2 fruit fly cellular contexts compared by ENCODE assay signal in genomic region chr2L:16487571-16488276, dm6.
TF ChIP-seq lines count a peak whose summit lies in the region.

Gene Nepl8 (plus strand): TSS chr2L:16488148.

TF ChIP-seq in whole organism, adult, 20 proteins besides CTCF, POLR2A, EP300 and RAD21 (continued from another document):
- TF ChIP-seq Mnt (GFP tag; optimal IDR thresholded peaks at IDR 0.05; lab: Kevin White, UChicago) = no peak

TF ChIP-seq in whole organism, embryonic, 481 proteins besides CTCF, POLR2A, EP300 and RAD21 (continued from another document and continues in another):
- TF ChIP-seq CG42726 (GFP tag; IDR thresholded peaks at IDR 0.05; lab: Robert Waterston, UW; ENCODE audit: partially characterized antibody) = peak; percentile 87
- peak; percentile 18 for TF ChIP-seq CG7928 (GFP tag; optimal IDR thresholded peaks at IDR 0.05; lab: Kevin White, UChicago)
- peak; percentile 41 for TF ChIP-seq CG3847 (GFP tag; IDR thresholded peaks at IDR 0.05; lab: Robert Waterston, UW)
- TF ChIP-seq corto (GFP tag; optimal IDR thresholded peaks at IDR 0.05; lab: Kevin White, UChicago) = no peak
- no peak for TF ChIP-seq CG18599 (GFP tag; optimal IDR thresholded peaks at IDR 0.05; lab: Kevin White, UChicago)
- peak; percentile 11 for TF ChIP-seq bab2 (GFP tag; optimal IDR thresholded peaks at IDR 0.05; lab: Kevin White, UChicago)
- no peak for TF ChIP-seq CG4282 (GFP tag; optimal IDR thresholded peaks at IDR 0.05; lab: Kevin White, UChicago)
- peak; percentile 59 for TF ChIP-seq CG13624 (GFP tag; optimal IDR thresholded peaks at IDR 0.05; lab: Kevin White, UChicago)
- TF ChIP-seq D19A (tag; optimal IDR thresholded peaks at IDR 0.05; lab: Kevin White, UChicago) = no peak
- no peak for TF ChIP-seq CG15073 (GFP tag; optimal IDR thresholded peaks at IDR 0.05; lab: Kevin White, UChicago)
- TF ChIP-seq CG2889 (GFP tag; IDR thresholded peaks at IDR 0.05; lab: Robert Waterston, UW) = no peak
- no peak for TF ChIP-seq Rx (GFP tag; IDR thresholded peaks at IDR 0.05; lab: Robert Waterston, UW)
- TF ChIP-seq pan (optimal IDR thresholded peaks at IDR 0.05; lab: Kevin White, UChicago) = no peak
- no peak for TF ChIP-seq pan (GFP tag; optimal IDR thresholded peaks at IDR 0.05 in 1 of 2, IDR thresholded peaks at IDR 0.05 in 1 of 2)
- no peak for TF ChIP-seq CG7745 (tag; optimal IDR thresholded peaks at IDR 0.05; lab: Kevin White, UChicago)
- no peak for TF ChIP-seq CG10321 (GFP tag; IDR thresholded peaks at IDR 0.05; lab: Robert Waterston, UW)
- no peak for TF ChIP-seq Fer1 (GFP tag; optimal IDR thresholded peaks at IDR 0.05; lab: Kevin White, UChicago)
- TF ChIP-seq zf30C (GFP tag; optimal IDR thresholded peaks at IDR 0.05; lab: Kevin White, UChicago) = no peak
- TF ChIP-seq fd64A (GFP tag; optimal IDR thresholded peaks at IDR 0.05; lab: Kevin White, UChicago) = no peak
- no peak for TF ChIP-seq Sox102F (GFP tag; optimal IDR thresholded peaks at IDR 0.05; lab: Kevin White, UChicago)
- TF ChIP-seq bbx (GFP tag; IDR thresholded peaks at IDR 0.05; lab: Robert Waterston, UW; ENCODE audit: partially characterized antibody) = 0 out of 2 replicates have a peak, but pooled peaks have one; percentile 33
- no peak for TF ChIP-seq sima (GFP tag; optimal IDR thresholded peaks at IDR 0.05; lab: Kevin White, UChicago)
- TF ChIP-seq Xrp1 (GFP tag; IDR thresholded peaks at IDR 0.05; lab: Robert Waterston, UW) = peak; percentile 9; the same call in 1 of the 2 replicates
- TF ChIP-seq Bteb2 (GFP tag; optimal IDR thresholded peaks at IDR 0.05; lab: Kevin White, UChicago) = peak; percentile 8
- TF ChIP-seq dpn (GFP tag; optimal IDR thresholded peaks at IDR 0.05; lab: Kevin White, UChicago) = peak; percentile 44 to 52
- no peak for TF ChIP-seq CG7372 (GFP tag; IDR thresholded peaks at IDR 0.05; lab: Robert Waterston, UW)
- TF ChIP-seq B-H1 (GFP tag; IDR thresholded peaks at IDR 0.05; lab: Robert Waterston, UW) = no peak
- 0 out of 3 replicates have a peak, but pooled peaks have one; percentile 11 for TF ChIP-seq CG17361 (GFP tag; IDR thresholded peaks at IDR 0.05; lab: Robert Waterston, UW)
- TF ChIP-seq ssp (GFP tag; IDR thresholded peaks at IDR 0.05; lab: Robert Waterston, UW) = no peak
- peak; percentile 13 for TF ChIP-seq CG10654 (GFP tag; optimal IDR thresholded peaks at IDR 0.05; lab: Kevin White, UChicago)
- TF ChIP-seq CG17568 (GFP tag; optimal IDR thresholded peaks at IDR 0.05; lab: Kevin White, UChicago) = no peak
- TF ChIP-seq CG7556 (GFP tag; optimal IDR thresholded peaks at IDR 0.05; lab: Kevin White, UChicago) = no peak
- TF ChIP-seq CG17385 (GFP tag; optimal IDR thresholded peaks at IDR 0.05; lab: Kevin White, UChicago) = no peak
- no peak for TF ChIP-seq prd (optimal IDR thresholded peaks at IDR 0.05; lab: Kevin White, UChicago)
- no peak for TF ChIP-seq prd (GFP tag; IDR thresholded peaks at IDR 0.05; lab: Robert Waterston, UW)
- no peak for TF ChIP-seq CG3407 (GFP tag; optimal IDR thresholded peaks at IDR 0.05; lab: Kevin White, UChicago)
- no peak for TF ChIP-seq CG8765 (GFP tag; IDR thresholded peaks at IDR 0.05; lab: Robert Waterston, UW)
- peak; percentile 50 for TF ChIP-seq CG2120 (GFP tag; optimal IDR thresholded peaks at IDR 0.05; lab: Kevin White, UChicago)
- TF ChIP-seq CG3281 (GFP tag; optimal IDR thresholded peaks at IDR 0.05; lab: Kevin White, UChicago) = no peak
- no peak for TF ChIP-seq emc (GFP tag; optimal IDR thresholded peaks at IDR 0.05; lab: Kevin White, UChicago)
- no peak for TF ChIP-seq CG17612 (GFP tag; IDR thresholded peaks at IDR 0.05; lab: Robert Waterston, UW)
- TF ChIP-seq abd-A (tag; optimal IDR thresholded peaks at IDR 0.05; lab: Kevin White, UChicago) = no peak
- no peak for TF ChIP-seq BtbVII (GFP tag; optimal IDR thresholded peaks at IDR 0.05; lab: Kevin White, UChicago)
- TF ChIP-seq vfl (GFP tag; optimal IDR thresholded peaks at IDR 0.05; lab: Kevin White, UChicago) = peak; percentile 54
- no peak for TF ChIP-seq ab (GFP tag; optimal IDR thresholded peaks at IDR 0.05; lab: Kevin White, UChicago)
- TF ChIP-seq Dll (GFP tag; IDR thresholded peaks at IDR 0.05; lab: Robert Waterston, UW; ENCODE audit: partially characterized antibody) = no peak
- TF ChIP-seq CG1024 (GFP tag; IDR thresholded peaks at IDR 0.05; lab: Robert Waterston, UW) = 0 out of 2 replicates have a peak, but pooled peaks have one; percentile 29
- TF ChIP-seq kah (GFP tag; optimal IDR thresholded peaks at IDR 0.05; lab: Kevin White, UChicago) = no peak
- TF ChIP-seq toy (GFP tag; IDR thresholded peaks at IDR 0.05; lab: Robert Waterston, UW) = no peak
- no peak for TF ChIP-seq org-1 (GFP tag; optimal IDR thresholded peaks at IDR 0.05; lab: Kevin White, UChicago)
- no peak for TF ChIP-seq gcm (GFP tag; optimal IDR thresholded peaks at IDR 0.05; lab: Kevin White, UChicago)
- TF ChIP-seq CG14441 (GFP tag; IDR thresholded peaks at IDR 0.05; lab: Robert Waterston, UW) = 0 out of 2 replicates have a peak, but pooled peaks have one; percentile 14
- peak; percentile 90 for TF ChIP-seq Med (GFP tag; lab: Kevin White, UChicago)
- TF ChIP-seq psq (GFP tag; optimal IDR thresholded peaks at IDR 0.05; lab: Kevin White, UChicago) = no peak
- TF ChIP-seq wek (GFP tag; optimal IDR thresholded peaks at IDR 0.05; lab: Kevin White, UChicago) = no peak
- no peak for TF ChIP-seq NK7.1 (GFP tag; optimal IDR thresholded peaks at IDR 0.05; lab: Kevin White, UChicago)
- peak; percentile 30 for TF ChIP-seq CG8089 (GFP tag; optimal IDR thresholded peaks at IDR 0.05; lab: Kevin White, UChicago)
- no peak for TF ChIP-seq CG6654 (GFP tag; optimal IDR thresholded peaks at IDR 0.05; lab: Kevin White, UChicago)
- TF ChIP-seq Scr (GFP tag; IDR thresholded peaks at IDR 0.05; lab: Robert Waterston, UW; ENCODE audit: partially characterized antibody) = peak; percentile 26; the same call in 1 of the 2 replicates
- no peak for TF ChIP-seq tll (GFP tag; optimal IDR thresholded peaks at IDR 0.05; lab: Kevin White, UChicago)
- no peak for TF ChIP-seq dysf (GFP tag; IDR thresholded peaks at IDR 0.05; lab: Robert Waterston, UW)
- no peak for TF ChIP-seq sens-2 (GFP tag; IDR thresholded peaks at IDR 0.05; lab: Robert Waterston, UW)
- TF ChIP-seq CG4404 (GFP tag; IDR thresholded peaks at IDR 0.05; lab: Robert Waterston, UW) = no peak
- peak; percentile 49 for TF ChIP-seq mam (GFP tag; optimal IDR thresholded peaks at IDR 0.05; lab: Kevin White, UChicago)
- TF ChIP-seq tup (GFP tag; optimal IDR thresholded peaks at IDR 0.05; lab: Kevin White, UChicago) = no peak
- no peak for TF ChIP-seq Dfd (GFP tag; optimal IDR thresholded peaks at IDR 0.05; lab: Kevin White, UChicago)
- TF ChIP-seq cwo (GFP tag; optimal IDR thresholded peaks at IDR 0.05; lab: Kevin White, UChicago) = no peak
- no peak for TF ChIP-seq CG1529 (GFP tag; optimal IDR thresholded peaks at IDR 0.05; lab: Kevin White, UChicago)
- no peak for TF ChIP-seq da (GFP tag; optimal IDR thresholded peaks at IDR 0.05; lab: Kevin White, UChicago)
- no peak for TF ChIP-seq CG14667 (GFP tag; IDR thresholded peaks at IDR 0.05; lab: Robert Waterston, UW)
- peak; percentile 3 for TF ChIP-seq Xbp1 (GFP tag; optimal IDR thresholded peaks at IDR 0.05; lab: Kevin White, UChicago)
- TF ChIP-seq lov (optimal IDR thresholded peaks at IDR 0.05; lab: Kevin White, UChicago) = no peak
- no peak for TF ChIP-seq lov (GFP tag; IDR thresholded peaks at IDR 0.05; lab: Robert Waterston, UW)
- TF ChIP-seq CG12219 (GFP tag; optimal IDR thresholded peaks at IDR 0.05; lab: Kevin White, UChicago) = no peak
- no peak for TF ChIP-seq Camta (GFP tag; optimal IDR thresholded peaks at IDR 0.05; lab: Kevin White, UChicago)
- peak; percentile 33 for TF ChIP-seq CG4854 (GFP tag; optimal IDR thresholded peaks at IDR 0.05; lab: Kevin White, UChicago)
- peak; percentile 30 for TF ChIP-seq CG15696 (tag; optimal IDR thresholded peaks at IDR 0.05; lab: Kevin White, UChicago)
- peak; percentile 18 for TF ChIP-seq CG3065 (GFP tag; optimal IDR thresholded peaks at IDR 0.05; lab: Kevin White, UChicago)
- peak; percentile 66 for TF ChIP-seq gro (GFP tag; optimal IDR thresholded peaks at IDR 0.05; lab: Kevin White, UChicago)
- no peak for TF ChIP-seq Optix (GFP tag; IDR thresholded peaks at IDR 0.05; lab: Robert Waterston, UW)
- peak; percentile 41 for TF ChIP-seq CG12769 (tag; optimal IDR thresholded peaks at IDR 0.05; lab: Kevin White, UChicago)
- TF ChIP-seq Max (GFP tag; optimal IDR thresholded peaks at IDR 0.05; lab: Kevin White, UChicago) = no peak
- no peak for TF ChIP-seq vnd (GFP tag; IDR thresholded peaks at IDR 0.05; lab: Robert Waterston, UW; ENCODE audit: partially characterized antibody)
- TF ChIP-seq sug (tag; optimal IDR thresholded peaks at IDR 0.05; lab: Kevin White, UChicago) = peak; percentile 70
- TF ChIP-seq zfh2 (GFP tag; optimal IDR thresholded peaks at IDR 0.05; lab: Kevin White, UChicago) = peak; percentile 37
- no peak for TF ChIP-seq CG8388 (GFP tag; optimal IDR thresholded peaks at IDR 0.05; lab: Kevin White, UChicago)
- TF ChIP-seq Deaf1 (tag; optimal IDR thresholded peaks at IDR 0.05; lab: Kevin White, UChicago) = peak; percentile 19
- TF ChIP-seq CG3726 (GFP tag; IDR thresholded peaks at IDR 0.05; lab: Robert Waterston, UW) = no peak
- TF ChIP-seq CG12071 (GFP tag; optimal IDR thresholded peaks at IDR 0.05; lab: Kevin White, UChicago) = no peak
- TF ChIP-seq so (GFP tag; IDR thresholded peaks at IDR 0.05; lab: Robert Waterston, UW) = no peak
- 0 out of 3 replicates have a peak, but pooled peaks have one; percentile 28 for TF ChIP-seq tgo (GFP tag; IDR thresholded peaks at IDR 0.05; lab: Robert Waterston, UW)
- TF ChIP-seq CG13287 (GFP tag; IDR thresholded peaks at IDR 0.05; lab: Robert Waterston, UW; ENCODE audit: partially characterized antibody) = peak; percentile 25; the same call in 1 of the 2 replicates
- TF ChIP-seq CG2712 (tag; optimal IDR thresholded peaks at IDR 0.05; lab: Kevin White, UChicago) = peak; percentile 54
- TF ChIP-seq CG3995 (GFP tag; optimal IDR thresholded peaks at IDR 0.05; lab: Kevin White, UChicago) = peak; percentile 54
- peak; percentile 55 for TF ChIP-seq Hmr (GFP tag; optimal IDR thresholded peaks at IDR 0.05; lab: Kevin White, UChicago)
- TF ChIP-seq ac (GFP tag; optimal IDR thresholded peaks at IDR 0.05; lab: Kevin White, UChicago) = no peak
- no peak for TF ChIP-seq wor (GFP tag; IDR thresholded peaks at IDR 0.05; lab: Robert Waterston, UW)
- TF ChIP-seq trh (GFP tag; optimal IDR thresholded peaks at IDR 0.05; lab: Kevin White, UChicago) = no peak
- TF ChIP-seq CG11695 (GFP tag; IDR thresholded peaks at IDR 0.05; lab: Robert Waterston, UW) = no peak
- TF ChIP-seq chinmo (GFP tag; IDR thresholded peaks at IDR 0.05; lab: Robert Waterston, UW; ENCODE audit: partially characterized antibody) = no peak
- no peak for TF ChIP-seq CG6854 (GFP tag; optimal IDR thresholded peaks at IDR 0.05; lab: Kevin White, UChicago)
- TF ChIP-seq CG10431 (GFP tag; optimal IDR thresholded peaks at IDR 0.05; lab: Kevin White, UChicago) = no peak
- peak; percentile 97 for TF ChIP-seq pzg (GFP tag; optimal IDR thresholded peaks at IDR 0.05; lab: Kevin White, UChicago)
- TF ChIP-seq CG1233 (GFP tag; optimal IDR thresholded peaks at IDR 0.05; lab: Kevin White, UChicago) = no peak
- TF ChIP-seq slp2 (GFP tag; optimal IDR thresholded peaks at IDR 0.05; lab: Kevin White, UChicago) = peak; percentile 23
- TF ChIP-seq Nf-YC (tag; optimal IDR thresholded peaks at IDR 0.05; lab: Kevin White, UChicago) = peak; percentile 68
- no peak for TF ChIP-seq schlank (tag; optimal IDR thresholded peaks at IDR 0.05; lab: Kevin White, UChicago)
- peak; percentile 47 for TF ChIP-seq CG12391 (tag; optimal IDR thresholded peaks at IDR 0.05; lab: Kevin White, UChicago)
- TF ChIP-seq CG34422 (GFP tag; IDR thresholded peaks at IDR 0.05; lab: Robert Waterston, UW) = no peak
- no peak for TF ChIP-seq fd96Cb (tag; optimal IDR thresholded peaks at IDR 0.05; lab: Kevin White, UChicago)
- no peak for TF ChIP-seq Vsx1 (GFP tag; optimal IDR thresholded peaks at IDR 0.05; lab: Kevin White, UChicago)
- TF ChIP-seq Hr3 (GFP tag; optimal IDR thresholded peaks at IDR 0.05; lab: Kevin White, UChicago) = no peak
- TF ChIP-seq Jarid2 (GFP tag; optimal IDR thresholded peaks at IDR 0.05; lab: Kevin White, UChicago) = peak; percentile 73
- TF ChIP-seq CG3163 (GFP tag; optimal IDR thresholded peaks at IDR 0.05; lab: Kevin White, UChicago) = peak; percentile 12
- no peak for TF ChIP-seq nau (GFP tag; optimal IDR thresholded peaks at IDR 0.05; lab: Kevin White, UChicago)
- TF ChIP-seq HLH4C (GFP tag; IDR thresholded peaks at IDR 0.05; lab: Robert Waterston, UW; ENCODE audit: partially characterized antibody) = no peak
- no peak for TF ChIP-seq eyg (GFP tag; optimal IDR thresholded peaks at IDR 0.05; lab: Kevin White, UChicago)
- TF ChIP-seq Abd-B (GFP tag; optimal IDR thresholded peaks at IDR 0.05; lab: Kevin White, UChicago) = peak; percentile 50
- no peak for TF ChIP-seq Hr78 (GFP tag; optimal IDR thresholded peaks at IDR 0.05; lab: Kevin White, UChicago)
- no peak for TF ChIP-seq CG33557 (GFP tag; optimal IDR thresholded peaks at IDR 0.05; lab: Kevin White, UChicago)
- peak; percentile 45 for TF ChIP-seq shn (GFP tag; optimal IDR thresholded peaks at IDR 0.05; lab: Kevin White, UChicago)
- TF ChIP-seq sens (GFP tag; lab: Kevin White, UChicago) = peak; percentile 86
- no peak for TF ChIP-seq CG8359 (GFP tag; optimal IDR thresholded peaks at IDR 0.05; lab: Kevin White, UChicago; ENCODE audit: borderline replicate concordance)
- peak; percentile 14 for TF ChIP-seq CG13424 (tag; optimal IDR thresholded peaks at IDR 0.05; lab: Kevin White, UChicago)
- TF ChIP-seq croc (GFP tag; conservative IDR thresholded peaks at IDR 0.05; lab: Robert Waterston, UW) = no peak
- TF ChIP-seq CG7786 (GFP tag; optimal IDR thresholded peaks at IDR 0.05; lab: Kevin White, UChicago) = peak; percentile 36
- TF ChIP-seq CG16863 (GFP tag; optimal IDR thresholded peaks at IDR 0.05; lab: Kevin White, UChicago) = no peak
- TF ChIP-seq exex (tag; optimal IDR thresholded peaks at IDR 0.05; lab: Kevin White, UChicago) = no peak
- no peak for TF ChIP-seq yki (optimal IDR thresholded peaks at IDR 0.05; lab: Kevin White, UChicago)
- TF ChIP-seq CG5245 (GFP tag; optimal IDR thresholded peaks at IDR 0.05; lab: Kevin White, UChicago) = no peak
- no peak for TF ChIP-seq Mrtf (GFP tag; IDR thresholded peaks at IDR 0.05; lab: Robert Waterston, UW)
- TF ChIP-seq Awh (GFP tag; IDR thresholded peaks at IDR 0.05; lab: Robert Waterston, UW) = no peak
- TF ChIP-seq CG4424 (GFP tag; optimal IDR thresholded peaks at IDR 0.05; lab: Kevin White, UChicago) = peak; percentile 31
- TF ChIP-seq Atf3 (GFP tag; optimal IDR thresholded peaks at IDR 0.05; lab: Kevin White, UChicago) = peak; percentile 16
